Fruit fly (Drosophila melanogaster) whole organism, embryonic: Measurements from ENCODE around the gene Grik.

Experiments
- CG10267 ChIP-seq: fragments of 200-800 bp; sonication (Bioruptor generic); optimal IDR thresholded peaks from 2 replicates; lab custom pipeline; 2018; ENCODE audit warnings: missing biosample characterization, mild to moderate bottlenecking, missing genetic modification characterization, moderate library complexity
- CG10543 ChIP-seq: fragments of 200-800 bp; sonication (Bioruptor generic); optimal IDR thresholded peaks from 3 replicates; lab custom pipeline; 2017; ENCODE audit warnings: missing biosample characterization, mild to moderate bottlenecking, missing genetic modification characterization, moderate library complexity
- CG11398 ChIP-seq: fragments of 200-800 bp; sonication (Bioruptor generic); optimal IDR thresholded peaks from 2 replicates; lab custom pipeline; 2016; ENCODE audit warnings: missing biosample characterization, missing genetic modification characterization
- CG11695 ChIP-seq: fragments of 200-800 bp; sonication (Bioruptor generic); IDR thresholded peaks from 3 replicates; pipeline ENCODE4 v1.3.6; 2022; ENCODE audit warnings: missing biosample characterization, missing genetic modification characterization
- CG13624 ChIP-seq: fragments of 200-800 bp; sonication (Bioruptor generic); optimal IDR thresholded peaks from 2 replicates; lab custom pipeline; 2016; ENCODE audit warnings: missing biosample characterization, missing genetic modification characterization
- CG14441 ChIP-seq: fragments of 200-800 bp; sonication (Bioruptor generic); IDR thresholded peaks from 2 replicates; pipeline ENCODE4 v1.3.6; 2022; ENCODE audit warnings: missing biosample characterization, missing genetic modification characterization
- CG1529 ChIP-seq: fragments of 200-800 bp; sonication (Bioruptor generic); optimal IDR thresholded peaks from 3 replicates; lab custom pipeline; 2018; ENCODE audit warnings: missing biosample characterization, missing genetic modification characterization
- CG16779 ChIP-seq: fragments of 200-800 bp; sonication (Bioruptor generic); IDR thresholded peaks from 2 replicates; pipeline ENCODE4 v1.3.6; 2022; ENCODE audit warnings: missing biosample characterization, missing genetic modification characterization
- CG2199 ChIP-seq: fragments of 200-800 bp; sonication (Bioruptor generic); IDR thresholded peaks from 3 replicates; pipeline ENCODE4 v1.3.6; 2022; ENCODE audit warnings: missing biosample characterization, missing genetic modification characterization
- CG30431 ChIP-seq: fragments of 200-800 bp; sonication (Bioruptor generic); optimal IDR thresholded peaks from 2 replicates; lab custom pipeline; 2017; ENCODE audit warnings: missing biosample characterization, missing genetic modification characterization
- CG31365 ChIP-seq: fragments of 200-800 bp; sonication (Bioruptor generic); optimal IDR thresholded peaks from 2 replicates; lab custom pipeline; 2018; ENCODE audit warnings: missing biosample characterization, mild to moderate bottlenecking, missing genetic modification characterization
- CG32532 ChIP-seq: fragments of 200-800 bp; sonication (Bioruptor generic); IDR thresholded peaks from 2 replicates; pipeline ENCODE4 v1.3.6; 2022; ENCODE audit warnings: missing biosample characterization, missing genetic modification characterization
- CG4617 ChIP-seq: fragments of 200-800 bp; sonication (Bioruptor generic); optimal IDR thresholded peaks from 3 replicates; lab custom pipeline; 2016; ENCODE audit warnings: missing biosample characterization, missing genetic modification characterization, borderline replicate concordance
- CG6272 ChIP-seq: fragments of 200-800 bp; sonication (Bioruptor generic); IDR thresholded peaks from 2 replicates; pipeline ENCODE4 v1.3.6; 2022; ENCODE audit warnings: missing biosample characterization, missing genetic modification characterization
- CG8281 ChIP-seq: fragments of 200-800 bp; sonication (Bioruptor generic); optimal IDR thresholded peaks from 2 replicates; lab custom pipeline; 2018; ENCODE audit warnings: missing biosample characterization, mild to moderate bottlenecking, missing genetic modification characterization, moderate library complexity
- CG9215 ChIP-seq: fragments of 200-800 bp; sonication (Bioruptor generic); IDR thresholded peaks from 2 replicates; pipeline ENCODE4 v1.3.6; 2022; ENCODE audit warnings: missing biosample characterization, missing genetic modification characterization
- CTCF ChIP-seq: fragments of 200-800 bp; sonication (Bioruptor generic); optimal IDR thresholded peaks from 2 replicates; lab custom pipeline; 2017; ENCODE audit warnings: missing biosample characterization, mild to moderate bottlenecking, missing genetic modification characterization, moderate library complexity
- CkIIα-i1 ChIP-seq: fragments of 200-800 bp; sonication (Bioruptor generic); IDR thresholded peaks from 2 replicates; pipeline ENCODE4 v1.3.6; 2022; ENCODE audit warnings: missing biosample characterization, missing genetic modification characterization
- CrebB ChIP-seq: fragments of 200-800 bp; sonication (Bioruptor generic); optimal IDR thresholded peaks from 3 replicates; lab custom pipeline; 2018; ENCODE audit warnings: missing biosample characterization, mild to moderate bottlenecking, missing genetic modification characterization
- D19A ChIP-seq: fragments of 200-800 bp; optimal IDR thresholded peaks from 3 replicates; lab custom pipeline; 2019; ENCODE audit warnings: missing biosample characterization, mild to moderate bottlenecking, missing genetic modification characterization, moderate library complexity
- Dek ChIP-seq: fragments of 200-800 bp; sonication (Bioruptor generic); optimal IDR thresholded peaks from 3 replicates; lab custom pipeline; 2019; ENCODE audit warnings: missing biosample characterization, mild to moderate bottlenecking, missing genetic modification characterization, moderate library complexity
- Doc2 ChIP-seq: fragments of 200-800 bp; sonication (Bioruptor generic); IDR thresholded peaks from 2 replicates; pipeline ENCODE4 v1.3.6; 2022; ENCODE audit warnings: missing biosample characterization, missing genetic modification characterization
- E2f1 ChIP-seq: fragments of 200-800 bp; sonication (Bioruptor generic); IDR thresholded peaks from 2 replicates; pipeline ENCODE4 v1.3.6; 2022; ENCODE audit warnings: missing biosample characterization, missing genetic modification characterization
- H2.0 ChIP-seq: fragments of 200-800 bp; sonication (Bioruptor generic); IDR thresholded peaks from 2 replicates; pipeline ENCODE4 v1.3.6; 2022; ENCODE audit warnings: missing biosample characterization, missing genetic modification characterization
- HHEX ChIP-seq: fragments of 200-800 bp; sonication (Bioruptor generic); optimal IDR thresholded peaks from 3 replicates; lab custom pipeline; 2017; ENCODE audit warnings: missing biosample characterization, mild to moderate bottlenecking, missing genetic modification characterization, missing genetic modification reagents
- Hmx ChIP-seq: fragments of 200-800 bp; sonication (Bioruptor generic); optimal IDR thresholded peaks from 2 replicates; lab custom pipeline; 2016; ENCODE audit warnings: missing biosample characterization, missing genetic modification characterization
- Jarid2 ChIP-seq: fragments of 200-800 bp; sonication (Bioruptor generic); optimal IDR thresholded peaks from 3 replicates; lab custom pipeline; 2017; ENCODE audit warnings: mild to moderate bottlenecking, missing biosample characterization, missing genetic modification reagents, missing genetic modification characterization
- Med ChIP-seq: fragments of 200-800 bp; sonication (Bioruptor generic); peaks from one replicate; lab custom pipeline; 2016; ENCODE audit warnings: missing biosample characterization, missing genetic modification characterization, mild to moderate bottlenecking, inconsistent platforms, moderate library complexity
- Meics ChIP-seq: fragments of 200-800 bp; sonication (Bioruptor generic); optimal IDR thresholded peaks from 2 replicates; lab custom pipeline; 2017; ENCODE audit warnings: missing biosample characterization, mild to moderate bottlenecking, missing genetic modification characterization
- NK7.1 ChIP-seq: fragments of 200-800 bp; sonication (Bioruptor generic); optimal IDR thresholded peaks from 3 replicates; lab custom pipeline; 2016; ENCODE audit warnings: missing biosample characterization, missing genetic modification characterization
- Pdp1 ChIP-seq, 2 experiments: fragments of 200-800 bp; sonication (Bioruptor generic); optimal IDR thresholded peaks; 3 replicates each; lab custom pipeline; 2016; ENCODE audit warnings: missing biosample characterization in 2 of 2, missing genetic modification characterization in 2 of 2, mild to moderate bottlenecking in 1 of 2, moderate library complexity in 1 of 2
- Stat92E ChIP-seq, 3 experiments: fragments of >200 bp in 2 of 3; fragments of 200-800 bp in 1 of 3; sonication (Bioruptor generic) in 1 of 3; optimal IDR thresholded peaks; 2 replicates each; lab custom pipeline; 2017 to 2019; ENCODE audit warnings: missing biosample characterization in 3 of 3, missing genetic modification characterization in 3 of 3, mild to moderate bottlenecking in 1 of 3, moderate library complexity in 1 of 3
- Trl ChIP-seq, 3 experiments: fragments of >200 bp in 2 of 3; fragments of 200-800 bp in 1 of 3; sonication (Bioruptor generic) in 1 of 3; optimal IDR thresholded peaks; 2 replicates in 1 of 3; 3 replicates in 2 of 3; lab custom pipeline; 2016 to 2017; ENCODE audit warnings: missing biosample characterization in 1 of 3, missing genetic modification characterization in 1 of 3
- YL-1 ChIP-seq: fragments of 200-800 bp; sonication (Bioruptor generic); optimal IDR thresholded peaks from 3 replicates; lab custom pipeline; 2017; ENCODE audit warnings: missing biosample characterization, mild to moderate bottlenecking, missing genetic modification characterization
- bbx ChIP-seq: fragments of 200-800 bp; sonication (Bioruptor generic); IDR thresholded peaks from 2 replicates; pipeline ENCODE4 v1.3.6; 2022; ENCODE audit warnings: missing biosample characterization, missing genetic modification characterization; ENCODE audit not compliant: partially characterized antibody
- chn ChIP-seq: fragments of 200-800 bp; sonication (Bioruptor generic); optimal IDR thresholded peaks from 2 replicates; lab custom pipeline; 2016; ENCODE audit warnings: missing biosample characterization, missing genetic modification characterization
- croc ChIP-seq: fragments of 200-800 bp; sonication (Bioruptor generic); conservative IDR thresholded peaks from 3 replicates; pipeline ENCODE4 v1.3.6; 2022; ENCODE audit warnings: missing biosample characterization, missing genetic modification characterization
- eyg ChIP-seq: fragments of 200-800 bp; sonication (Bioruptor generic); optimal IDR thresholded peaks from 3 replicates; lab custom pipeline; 2016; ENCODE audit warnings: missing biosample characterization, missing genetic modification characterization
- fd96Cb ChIP-seq: fragments of 200-800 bp; sonication (Bioruptor generic); optimal IDR thresholded peaks from 2 replicates; lab custom pipeline; 2018; ENCODE audit warnings: missing biosample characterization, mild to moderate bottlenecking, missing genetic modification characterization, moderate library complexity
- gro ChIP-seq: fragments of 200-800 bp; sonication (Bioruptor generic); optimal IDR thresholded peaks from 2 replicates; lab custom pipeline; 2016; ENCODE audit warnings: missing biosample characterization, missing genetic modification characterization
- maf-S ChIP-seq: fragments of 200-800 bp; sonication (Bioruptor generic); optimal IDR thresholded peaks from 2 replicates; lab custom pipeline; 2016; ENCODE audit warnings: missing biosample characterization, missing genetic modification characterization
- mirr ChIP-seq: fragments of 200-800 bp; sonication (Bioruptor generic); optimal IDR thresholded peaks from 3 replicates; lab custom pipeline; 2018; ENCODE audit warnings: missing biosample characterization, mild to moderate bottlenecking, missing genetic modification characterization
- oc ChIP-seq: fragments of 200-800 bp; sonication (Bioruptor generic); optimal IDR thresholded peaks from 2 replicates; lab custom pipeline; 2018; ENCODE audit warnings: missing biosample characterization, mild to moderate bottlenecking, missing genetic modification characterization, moderate library complexity
- otp ChIP-seq: fragments of 200-800 bp; sonication (Bioruptor generic); IDR thresholded peaks from 3 replicates; pipeline ENCODE4, ENCODE4 v1.3.6; 2022; ENCODE audit warnings: missing biosample characterization, missing genetic modification characterization
- ranshi ChIP-seq: fragments of 200-800 bp; sonication (Bioruptor generic); IDR thresholded peaks from 2 replicates; pipeline ENCODE4 v1.3.6; 2022; ENCODE audit warnings: missing biosample characterization, missing genetic modification characterization
- sob ChIP-seq: fragments of 200-800 bp; sonication (Bioruptor generic); IDR thresholded peaks from 2 replicates; pipeline ENCODE4 v1.3.6; 2022; ENCODE audit warnings: missing biosample characterization, missing genetic modification characterization
- ssp ChIP-seq: fragments of 200-800 bp; sonication (Bioruptor generic); IDR thresholded peaks from 2 replicates; pipeline ENCODE4 v1.3.6; 2022; ENCODE audit warnings: missing biosample characterization, missing genetic modification characterization
- sug ChIP-seq: fragments of 200-800 bp; optimal IDR thresholded peaks from 2 replicates; lab custom pipeline; 2019; ENCODE audit warnings: missing biosample characterization, mild to moderate bottlenecking, missing genetic modification characterization, moderate library complexity
- tll ChIP-seq, 2 experiments: fragments of 200-800 bp in 1 of 2; fragments of >200 bp in 1 of 2; sonication (Bioruptor generic) in 1 of 2; optimal IDR thresholded peaks; 2 replicates each; lab custom pipeline; 2017 to 2019; ENCODE audit warnings: missing biosample characterization in 2 of 2, missing genetic modification characterization in 2 of 2, mild to moderate bottlenecking in 1 of 2, moderate library complexity in 1 of 2
- twi ChIP-seq: fragments of 200-800 bp; optimal IDR thresholded peaks from 2 replicates; lab custom pipeline; 2019; ENCODE audit warnings: missing biosample characterization, mild to moderate bottlenecking, missing genetic modification characterization, moderate library complexity
- unpg ChIP-seq: fragments of 200-800 bp; sonication (Bioruptor generic); optimal IDR thresholded peaks from 3 replicates; lab custom pipeline; 2018; ENCODE audit warnings: missing biosample characterization, mild to moderate bottlenecking, missing genetic modification characterization, moderate library complexity

Gene Grik

dm6 chr3R:20914103-20914502 is 12.3 kb downstream of the Grik start, which contains the start of gene hdly (continued):
- TF ChIP-seq CG6272 (GFP tag; lab: Robert Waterston, UW) (no peak), Stat92E (GFP tag; optimal IDR thresholded peaks at IDR 0.05; lab: Kevin White, UChicago) (peak in 1 of 3 experiments; percentile 32), CG10543 (peak; percentile 54), Med (GFP tag; lab: Kevin White, UChicago) (peak; percentile 87), gro (peak; percentile 30), fd96Cb (tag; lab: Kevin White, UChicago) (no peak), unpg (GFP tag; lab: Kevin White, UChicago) (no peak), CG13624 (no peak), CG4617 (GFP tag; lab: Kevin White, UChicago) (no peak), Hmx (no peak), oc (tag; lab: Kevin White, UChicago) (no peak), CG14441 (GFP tag; lab: Robert Waterston, UW) (no peak), CG32532 (GFP tag; lab: Robert Waterston, UW) (peak; percentile 41; the same call in 1 of the 2 replicates), Jarid2 (GFP tag; lab: Kevin White, UChicago) (peak; percentile 50), chn (GFP tag; lab: Kevin White, UChicago) (no peak), CG11398 (no peak), Trl (optimal IDR thresholded peaks at IDR 0.05; lab: Kevin White, UChicago) (peak; percentile 19 to 71), Trl (GFP tag; optimal IDR thresholded peaks at IDR 0.05; lab: Kevin White, UChicago) (no peak), CG30431 (GFP tag; lab: Kevin White, UChicago) (no peak), mirr (GFP tag; lab: Kevin White, UChicago) (peak; percentile 75), bbx (GFP tag; lab: Robert Waterston, UW) (no peak), otp (no peak), CkIIα-i1 (GFP tag; lab: Robert Waterston, UW) (no peak), CG10267 (no peak), CG1529 (GFP tag; lab: Kevin White, UChicago) (no peak), NK7.1 (GFP tag; lab: Kevin White, UChicago) (peak; percentile 20), H2.0 (GFP tag; lab: Robert Waterston, UW) (no peak), eyg (GFP tag; lab: Kevin White, UChicago) (no peak), Pdp1 (GFP tag; optimal IDR thresholded peaks at IDR 0.05; lab: Kevin White, UChicago) (no peak), YL-1 (GFP tag; lab: Kevin White, UChicago) (no peak), Dek (tag; lab: Kevin White, UChicago) (no peak), twi (no peak), CG31365 (tag; lab: Kevin White, UChicago) (peak; percentile 23), croc (GFP tag; lab: Robert Waterston, UW) (no peak), D19A (tag; lab: Kevin White, UChicago) (no peak), tll (GFP tag; optimal IDR thresholded peaks at IDR 0.05; lab: Kevin White, UChicago) (no peak), maf-S (no peak), sug (no peak), CG2199 (GFP tag; lab: Robert Waterston, UW) (no peak), E2f1 (GFP tag; lab: Robert Waterston, UW) (no peak), sob (peak; percentile 53; the same call in 1 of the 2 replicates), Meics (GFP tag; lab: Kevin White, UChicago) (peak; percentile 4), CG16779 (GFP tag; lab: Robert Waterston, UW) (no peak), CrebB (tag; lab: Kevin White, UChicago) (peak; percentile 45), CTCF (no peak), CG9215 (no peak), ranshi (GFP tag; lab: Robert Waterston, UW) (peak; percentile 10; the same call in 1 of the 2 replicates), ssp (GFP tag; lab: Robert Waterston, UW) (no peak), Doc2 (no peak), CG11695 (0 out of 3 replicates have a peak, but pooled peaks have one; percentile 27), HHEX (GFP tag; lab: Kevin White, UChicago) (peak; percentile 24), CG8281 (no peak)
